In the genomic region with DNA sequence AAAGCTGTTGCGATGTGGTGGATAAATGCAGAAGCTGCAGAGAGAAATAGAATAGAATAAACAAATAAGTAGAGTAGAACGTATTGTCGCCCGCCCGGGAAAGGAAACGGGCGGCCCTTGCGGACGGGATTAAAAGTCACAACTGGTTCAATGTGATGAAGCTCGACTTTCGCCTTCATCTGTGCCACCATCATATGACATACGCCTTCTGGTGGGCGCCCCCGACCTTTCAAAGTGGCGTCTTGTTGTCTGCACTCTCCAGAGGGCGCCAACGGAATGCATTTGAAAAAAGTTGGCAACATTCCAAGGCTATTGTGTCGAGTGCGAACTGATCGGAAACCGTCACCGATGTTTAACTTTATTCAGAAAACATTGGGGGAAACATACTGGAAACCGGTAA, we compare ENCODE assay signal across 6 worm cellular contexts.
A peak's percentile ranks its signal among the peaks of the same experiment; 100 is the strongest.
TF ChIP-seq lines count a peak whose summit lies in the region.

No protein-coding gene starts in this region.

TF ChIP-seq in whole organism, L1 larva, 84 proteins besides CTCF, POLR2A, EP300 and RAD21 (continues in another document):
- no peak for TF ChIP-seq hlh-17 (GFP tag; optimal IDR thresholded peaks at IDR 0.05; lab: Kevin White, UChicago; ENCODE audit: borderline replicate concordance)
- no peak for TF ChIP-seq ztf-4 (tag; optimal IDR thresholded peaks at IDR 0.05; lab: Kevin White, UChicago)
- TF ChIP-seq lin-13 (GFP tag; optimal IDR thresholded peaks at IDR 0.05; lab: Kevin White, UChicago) = no peak
- no peak for TF ChIP-seq C34B4.2 (tag; optimal IDR thresholded peaks at IDR 0.05; lab: Kevin White, UChicago)
- peak; percentile 10 to 51 (median 23) for TF ChIP-seq dpl-1 (GFP tag; optimal IDR thresholded peaks at IDR 0.05; lab: Kevin White, UChicago)
- TF ChIP-seq F16B12.6 (tag; optimal IDR thresholded peaks at IDR 0.05; lab: Kevin White, UChicago) = no peak
- TF ChIP-seq nhr-20 (tag; optimal IDR thresholded peaks at IDR 0.05; lab: Kevin White, UChicago) = peak; percentile 16
- no peak for TF ChIP-seq aha-1 (tag; optimal IDR thresholded peaks at IDR 0.05; lab: Kevin White, UChicago)
- TF ChIP-seq ceh-63 (GFP tag; optimal IDR thresholded peaks at IDR 0.05; lab: Kevin White, UChicago) = no peak
- TF ChIP-seq zip-4 (GFP tag; optimal IDR thresholded peaks at IDR 0.05; lab: Kevin White, UChicago) = no peak
- TF ChIP-seq blmp-1 (tag; optimal IDR thresholded peaks at IDR 0.05; lab: Kevin White, UChicago) = peak; percentile 75
- TF ChIP-seq lin-14 (GFP tag; optimal IDR thresholded peaks at IDR 0.05; lab: Kevin White, UChicago) = peak; percentile 66
- no peak for TF ChIP-seq hlh-4 (tag; optimal IDR thresholded peaks at IDR 0.05; lab: Kevin White, UChicago)
- TF ChIP-seq lsy-2 (tag; optimal IDR thresholded peaks at IDR 0.05; lab: Kevin White, UChicago) = peak in 1 of 2 experiments; percentile 27

TF ChIP-seq in whole organism, L2 larva, 48 proteins besides CTCF, POLR2A, EP300 and RAD21:
- TF ChIP-seq nhr-11 (tag; optimal IDR thresholded peaks at IDR 0.05; lab: Kevin White, UChicago) (no peak), nhr-25 (tag; optimal IDR thresholded peaks at IDR 0.05; lab: Kevin White, UChicago) (peak; percentile 54), mab-5 (tag; optimal IDR thresholded peaks at IDR 0.05; lab: Kevin White, UChicago) (no peak), nhr-237 (tag; optimal IDR thresholded peaks at IDR 0.05; lab: Kevin White, UChicago) (no peak), egl-27 (tag; optimal IDR thresholded peaks at IDR 0.05; lab: Kevin White, UChicago) (no peak), Y55F3AM.14 (GFP tag; optimal IDR thresholded peaks at IDR 0.05; lab: Kevin White, UChicago) (no peak), nhr-129 (tag; optimal IDR thresholded peaks at IDR 0.05; lab: Kevin White, UChicago) (peak; percentile 29), blmp-1 (tag; optimal IDR thresholded peaks at IDR 0.05; lab: Kevin White, UChicago; ENCODE audit: insufficient read depth) (peak; percentile 27), crh-2 (tag; optimal IDR thresholded peaks at IDR 0.05; lab: Kevin White, UChicago) (no peak), nhr-12 (tag; optimal IDR thresholded peaks at IDR 0.05; lab: Kevin White, UChicago) (no peak), unc-55 (GFP tag; optimal IDR thresholded peaks at IDR 0.05; lab: Kevin White, UChicago) (no peak)

TF ChIP-seq in whole organism, L3 larva, 47 proteins besides CTCF, POLR2A, EP300 and RAD21:
- TF ChIP-seq lin-39 (tag; optimal IDR thresholded peaks at IDR 0.05; lab: Kevin White, UChicago) (peak; percentile 19), nhr-25 (tag; optimal IDR thresholded peaks at IDR 0.05; lab: Kevin White, UChicago) (peak; percentile 76), nhr-23 (tag; optimal IDR thresholded peaks at IDR 0.05; lab: Kevin White, UChicago) (peak; percentile 9), pqm-1 (tag; optimal IDR thresholded peaks at IDR 0.05; lab: Kevin White, UChicago) (no peak), egl-5 (tag; optimal IDR thresholded peaks at IDR 0.05; lab: Kevin White, UChicago) (no peak), nfya-1 (tag; optimal IDR thresholded peaks at IDR 0.05; lab: Kevin White, UChicago; ENCODE audit: insufficient read depth) (peak; percentile 33)

TF ChIP-seq in whole organism, L4 larva, 104 proteins besides CTCF, POLR2A, EP300 and RAD21 (continues in another document):
- TF ChIP-seq fkh-10 (GFP tag; optimal IDR thresholded peaks at IDR 0.05; lab: Kevin White, UChicago) = no peak
- TF ChIP-seq lin-38 (GFP tag; IDR thresholded peaks at IDR 0.05; lab: Robert Waterston, UW) = no peak
- no peak for TF ChIP-seq mdl-1 (tag; optimal IDR thresholded peaks at IDR 0.05; lab: Kevin White, UChicago)
- no peak for TF ChIP-seq zfp-3 (GFP tag; conservative IDR thresholded peaks at IDR 0.05; lab: Robert Waterston, UW)
- no peak for TF ChIP-seq php-3 (GFP tag; IDR thresholded peaks at IDR 0.05; lab: Robert Waterston, UW)
- TF ChIP-seq zip-11 (GFP tag; IDR thresholded peaks at IDR 0.05; lab: Robert Waterston, UW) = no peak
- peak in 1 of 2 experiments; percentile 61 for TF ChIP-seq unc-62 (GFP tag; optimal IDR thresholded peaks at IDR 0.05 in 1 of 2; lab: Kevin White, UChicago)
- no peak for TF ChIP-seq unc-62 (tag; optimal IDR thresholded peaks at IDR 0.05; lab: Kevin White, UChicago)
- TF ChIP-seq spr-1 (tag; optimal IDR thresholded peaks at IDR 0.05; lab: Kevin White, UChicago) = no peak
- TF ChIP-seq hlh-30 (tag; optimal IDR thresholded peaks at IDR 0.05; lab: Kevin White, UChicago; ENCODE audit: insufficient read depth) = peak; percentile 57
- no peak for TF ChIP-seq hmg-1.1 (GFP tag; IDR thresholded peaks at IDR 0.05; lab: Robert Waterston, UW)
- TF ChIP-seq ceh-32 (tag; optimal IDR thresholded peaks at IDR 0.05; lab: Kevin White, UChicago; ENCODE audit: poor library complexity) = no peak
- TF ChIP-seq vab-7 (GFP tag; IDR thresholded peaks at IDR 0.05; lab: Robert Waterston, UW) = no peak
- no peak for TF ChIP-seq attf-4 (tag; optimal IDR thresholded peaks at IDR 0.05; lab: Kevin White, UChicago)
- no peak for TF ChIP-seq spr-3 (GFP tag; optimal IDR thresholded peaks at IDR 0.05; lab: Kevin White, UChicago)
- no peak for TF ChIP-seq mdt-29 (GFP tag; IDR thresholded peaks at IDR 0.05; lab: Robert Waterston, UW)
- no peak for TF ChIP-seq jun-1 (tag; optimal IDR thresholded peaks at IDR 0.05; lab: Kevin White, UChicago)
- no peak for TF ChIP-seq lin-29 (GFP tag; IDR thresholded peaks at IDR 0.05; lab: Robert Waterston, UW)
- peak; percentile 28 for TF ChIP-seq mep-1 (tag; optimal IDR thresholded peaks at IDR 0.05; lab: Kevin White, UChicago)
- no peak for TF ChIP-seq Y75B8A.6 (GFP tag; IDR thresholded peaks at IDR 0.05; lab: Robert Waterston, UW)
- TF ChIP-seq D1046.2 (GFP tag; IDR thresholded peaks at IDR 0.05; lab: Robert Waterston, UW) = no peak

TF ChIP-seq in whole organism, late embryonic, 69 proteins besides CTCF, POLR2A, EP300 and RAD21:
- peak; percentile 27 for TF ChIP-seq ceh-34 (tag; optimal IDR thresholded peaks at IDR 0.05; lab: Kevin White, UChicago)
- no peak for TF ChIP-seq rnt-1 (tag; optimal IDR thresholded peaks at IDR 0.05; lab: Kevin White, UChicago)

TF ChIP-seq in whole organism, young adult, 124 proteins besides CTCF, POLR2A, EP300 and RAD21:
- TF ChIP-seq ztf-28 (GFP tag; IDR thresholded peaks at IDR 0.05; lab: Robert Waterston, UW) = no peak
- TF ChIP-seq sdz-38 (tag; optimal IDR thresholded peaks at IDR 0.05; lab: Kevin White, UChicago) = no peak
- TF ChIP-seq Y67H2A.10 (GFP tag; conservative IDR thresholded peaks at IDR 0.05; lab: Robert Waterston, UW) = no peak
- TF ChIP-seq ceh-100 (GFP tag; IDR thresholded peaks at IDR 0.05; lab: Robert Waterston, UW) = no peak
- TF ChIP-seq mes-4 (tag; optimal IDR thresholded peaks at IDR 0.05; lab: Kevin White, UChicago) = no peak
- TF ChIP-seq attf-3 (GFP tag; conservative IDR thresholded peaks at IDR 0.05; lab: Robert Waterston, UW) = no peak
- TF ChIP-seq sptf-2 (GFP tag; optimal IDR thresholded peaks at IDR 0.05; lab: Kevin White, UChicago) = no peak
- TF ChIP-seq F57C9.4 (tag; optimal IDR thresholded peaks at IDR 0.05; lab: Kevin White, UChicago) = no peak
- TF ChIP-seq attf-6 (GFP tag; IDR thresholded peaks at IDR 0.05; lab: Robert Waterston, UW) = no peak
- TF ChIP-seq athp-1 (tag; optimal IDR thresholded peaks at IDR 0.05; lab: Kevin White, UChicago) = peak; percentile 5
- TF ChIP-seq F23B12.7 (tag; optimal IDR thresholded peaks at IDR 0.05; lab: Kevin White, UChicago; ENCODE audit: insufficient read depth) = no peak
- no peak for TF ChIP-seq let-607 (tag; optimal IDR thresholded peaks at IDR 0.05; lab: Kevin White, UChicago)
- no peak for TF ChIP-seq ceh-27 (GFP tag; optimal IDR thresholded peaks at IDR 0.05; lab: Kevin White, UChicago)
- TF ChIP-seq B0336.3 (GFP tag; IDR thresholded peaks at IDR 0.05; lab: Robert Waterston, UW) = no peak
- TF ChIP-seq snpc-3.4 (tag; optimal IDR thresholded peaks at IDR 0.05; lab: Kevin White, UChicago) = peak; percentile 32
- no peak for TF ChIP-seq hmg-20 (GFP tag; IDR thresholded peaks at IDR 0.05; lab: Robert Waterston, UW)
- TF ChIP-seq ztf-6 (GFP tag; IDR thresholded peaks at IDR 0.05; lab: Robert Waterston, UW) = no peak
- 0 out of 2 replicates have a peak, but pooled peaks have one; percentile 11 for TF ChIP-seq egl-18 (GFP tag; IDR thresholded peaks at IDR 0.05; lab: Robert Waterston, UW)
- 0 out of 2 replicates have a peak, but pooled peaks have one; percentile 18 for TF ChIP-seq madf-8 (GFP tag; conservative IDR thresholded peaks at IDR 0.05; lab: Robert Waterston, UW)
- TF ChIP-seq ceh-79 (tag; optimal IDR thresholded peaks at IDR 0.05; lab: Kevin White, UChicago) = no peak
- TF ChIP-seq ztf-25 (GFP tag; IDR thresholded peaks at IDR 0.05; lab: Robert Waterston, UW) = 0 out of 2 replicates have a peak, but pooled peaks have one; percentile 64
- TF ChIP-seq lir-1 (GFP tag; conservative IDR thresholded peaks at IDR 0.05; lab: Robert Waterston, UW) = no peak
- TF ChIP-seq pbrm-1 (GFP tag; IDR thresholded peaks at IDR 0.05; lab: Robert Waterston, UW) = 0 out of 2 replicates have a peak, but pooled peaks have one; percentile 19
- TF ChIP-seq akir-1 (GFP tag; optimal IDR thresholded peaks at IDR 0.05; lab: Kevin White, UChicago) = no peak
